Worm (Caenorhabditis elegans) whole organism, mixed stage, embryonic: ENCODE measurements around the gene T26H8.4.

ENCODE experiments used
- blmp-1 ChIP-seq: fragments of 150-350 bp; optimal IDR thresholded peaks from 2 replicates; lab custom pipeline; 2014; ENCODE audit warnings: missing biosample characterization, missing genetic modification characterization
- ces-1 ChIP-seq: fragments of 150-350 bp; optimal IDR thresholded peaks from 2 replicates; lab custom pipeline; 2014; ENCODE audit warnings: missing biosample characterization, missing genetic modification reagents, missing genetic modification characterization
- nhr-12 ChIP-seq: fragments of 150-350 bp; optimal IDR thresholded peaks from 2 replicates; lab custom pipeline; 2014; ENCODE audit warnings: missing biosample characterization, missing genetic modification characterization
- nhr-237 ChIP-seq: fragments of 150-350 bp; optimal IDR thresholded peaks from 2 replicates; lab custom pipeline; 2014; ENCODE audit warnings: missing biosample characterization, missing genetic modification characterization
- nhr-28 ChIP-seq: fragments of 150-350 bp; optimal IDR thresholded peaks from 2 replicates; lab custom pipeline; 2014; ENCODE audit warnings: missing biosample characterization, missing genetic modification characterization

- TF ChIP-seq nhr-237 (tag; lab: Kevin White, UChicago) (no peak), nhr-12 (tag; lab: Kevin White, UChicago) (no peak), nhr-28 (tag; lab: Kevin White, UChicago) (no peak), ces-1 (GFP tag; lab: Kevin White, UChicago) (no peak), blmp-1 (tag; lab: Kevin White, UChicago) (no peak)
These were observed 40.6 kb upstream of the T26H8.4 start, which contains the start of gene C29F3.3 for ce11 chrV:15347292-15347691.
